Worm (Caenorhabditis elegans) whole organism, young adult: ENCODE results near the gene ccdc-47.
A peak's percentile ranks its signal among the peaks of the same experiment; 100 is the strongest.

Experiments used
- B0035.1 ChIP-seq: sonication (generic microtip); optimal IDR thresholded peaks from 2 replicates; lab custom pipeline; 2016; ENCODE audit warnings: missing genetic modification characterization, mild to moderate bottlenecking, missing compliant biosample characterization, missing genotype, missing genetic modification reagents
- B0261.1 ChIP-seq: sonication (generic microtip); optimal IDR thresholded peaks from 2 replicates; lab custom pipeline; 2016; ENCODE audit warnings: mild to moderate bottlenecking, missing genetic modification characterization, moderate library complexity, missing compliant biosample characterization
- F10E7.11 ChIP-seq: sonication (generic microtip); optimal IDR thresholded peaks from 2 replicates; lab custom pipeline; 2017; ENCODE audit warnings: mild to moderate bottlenecking, missing genetic modification characterization, moderate library complexity, missing compliant biosample characterization
- F22D6.2 ChIP-seq: sonication (generic microtip); optimal IDR thresholded peaks from 2 replicates; lab custom pipeline; 2016; ENCODE audit warnings: mild to moderate bottlenecking, missing genetic modification characterization, missing compliant biosample characterization
- F33H1.4 ChIP-seq: fragments of 200-800 bp; sonication (Bioruptor generic); IDR thresholded peaks from 2 replicates; pipeline ENCODE4 v1.3.6; 2022; ENCODE audit warnings: missing genetic modification reagents, missing genetic modification characterization, missing compliant biosample characterization
- F39B2.1 ChIP-seq: fragments of 200-800 bp; sonication (Bioruptor generic); IDR thresholded peaks from 2 replicates; pipeline ENCODE4 v1.3.6; 2022; ENCODE audit warnings: missing genetic modification reagents, missing genetic modification characterization, missing compliant biosample characterization
- F55B11.4 ChIP-seq: sonication (generic microtip); optimal IDR thresholded peaks from 2 replicates; lab custom pipeline; 2016; ENCODE audit warnings: missing compliant biosample characterization, missing genetic modification characterization, borderline replicate concordance; ENCODE audit not compliant: insufficient read depth
- F57C9.4 ChIP-seq: sonication (generic microtip); optimal IDR thresholded peaks from 2 replicates; lab custom pipeline; 2017; ENCODE audit warnings: mild to moderate bottlenecking, missing genetic modification characterization, missing compliant biosample characterization
- Y67H2A.10 ChIP-seq: fragments of 200-800 bp; sonication (Bioruptor generic); conservative IDR thresholded peaks from 2 replicates; pipeline ENCODE4 v1.3.6; 2022; ENCODE audit warnings: missing genetic modification reagents, missing genetic modification characterization, missing compliant biosample characterization
- Y79H2A.3 ChIP-seq: fragments of 200-800 bp; sonication (Bioruptor generic); conservative IDR thresholded peaks from 2 replicates; pipeline ENCODE4 v1.3.6; 2022; ENCODE audit warnings: missing genetic modification reagents, missing genetic modification characterization, missing compliant biosample characterization
- Y95B8A.8 ChIP-seq: fragments of 200-800 bp; sonication (Bioruptor generic); IDR thresholded peaks from 2 replicates; pipeline ENCODE4 v1.3.6; 2022; ENCODE audit warnings: missing genetic modification reagents, missing genetic modification characterization, missing compliant biosample characterization
- ama-1 ChIP-seq, 3 experiments: fragments of 150-350 bp in 1 of 3; sonication (generic microtip) in 2 of 3; optimal IDR thresholded peaks; 2 replicates each; lab custom pipeline; 2014 to 2018; ENCODE audit warnings: missing biosample characterization in 2 of 3, missing genetic modification characterization in 2 of 3, missing genetic modification reagents in 2 of 3
- aptf-2 ChIP-seq: fragments of 200-800 bp; sonication (Bioruptor generic); conservative IDR thresholded peaks from 2 replicates; pipeline ENCODE4 v1.3.6; 2022; ENCODE audit warnings: missing genetic modification reagents, missing genetic modification characterization, missing compliant biosample characterization
- bed-1 ChIP-seq: fragments of 200-800 bp; sonication (Bioruptor generic); IDR thresholded peaks from 2 replicates; pipeline ENCODE4 v1.3.6; 2022; ENCODE audit warnings: missing genetic modification reagents, missing genetic modification characterization, missing compliant biosample characterization
- cebp-1 ChIP-seq, 2 experiments: fragments of 200-800 bp in 1 of 2; sonication (Bioruptor generic) in 1 of 2; sonication (generic microtip) in 1 of 2; IDR thresholded peaks in 1 of 2; optimal IDR thresholded peaks in 1 of 2; 2 replicates each; pipeline versions ENCODE4 v1.3.6 to Lab custom; 2017 to 2022; ENCODE audit warnings: missing compliant biosample characterization in 2 of 2, missing genetic modification characterization in 2 of 2, mild to moderate bottlenecking in 1 of 2, missing genetic modification reagents in 1 of 2, moderate library complexity in 1 of 2
- ceh-100 ChIP-seq: fragments of 200-800 bp; sonication (Bioruptor generic); IDR thresholded peaks from 2 replicates; pipeline ENCODE4 v1.3.6; 2022; ENCODE audit warnings: missing genetic modification reagents, missing genetic modification characterization, missing compliant biosample characterization
- ceh-27 ChIP-seq: fragments of 200-800 bp; sonication (Bioruptor generic); optimal IDR thresholded peaks from 2 replicates; lab custom pipeline; 2018; ENCODE audit warnings: mild to moderate bottlenecking, missing genetic modification characterization, moderate library complexity, missing compliant biosample characterization
- ceh-40 ChIP-seq: fragments of 200-800 bp; sonication (Bioruptor generic); IDR thresholded peaks from 2 replicates; pipeline ENCODE4 v1.3.6; 2022; ENCODE audit warnings: missing genetic modification characterization, missing compliant biosample characterization
- egrh-3 ChIP-seq: fragments of 200-800 bp; sonication (Bioruptor generic); IDR thresholded peaks from 2 replicates; pipeline ENCODE4 v1.3.6; 2022; ENCODE audit warnings: missing genetic modification reagents, missing genetic modification characterization, missing compliant biosample characterization
- ekl-4 ChIP-seq: fragments of 200-800 bp; sonication (Bioruptor generic); IDR thresholded peaks from 2 replicates; pipeline ENCODE4 v1.3.6; 2022; ENCODE audit warnings: missing genetic modification reagents, missing genetic modification characterization, missing compliant biosample characterization
- fkh-3 ChIP-seq: sonication (generic microtip); optimal IDR thresholded peaks from 2 replicates; lab custom pipeline; 2016; ENCODE audit warnings: mild to moderate bottlenecking, missing genetic modification characterization, missing compliant biosample characterization
- gei-17 ChIP-seq: fragments of 200-800 bp; sonication (Bioruptor generic); optimal IDR thresholded peaks from 2 replicates; lab custom pipeline; 2018; ENCODE audit warnings: mild to moderate bottlenecking, missing genetic modification characterization, missing compliant biosample characterization
- hlh-12 ChIP-seq: sonication (generic microtip); optimal IDR thresholded peaks from 2 replicates; lab custom pipeline; 2016; ENCODE audit warnings: missing genetic modification characterization, missing compliant biosample characterization
- hmg-1.2 ChIP-seq: fragments of 200-800 bp; sonication (Bioruptor generic); IDR thresholded peaks from 2 replicates; pipeline ENCODE4 v1.3.6; 2022; ENCODE audit warnings: missing genetic modification reagents, missing genetic modification characterization, missing compliant biosample characterization
- hrde-1 ChIP-seq: sonication (generic microtip); optimal IDR thresholded peaks from 2 replicates; lab custom pipeline; 2016; ENCODE audit warnings: missing genetic modification characterization, mild to moderate bottlenecking, missing compliant biosample characterization, moderate library complexity, missing genotype, missing genetic modification reagents, borderline replicate concordance
- let-526 ChIP-seq: fragments of 200-800 bp; sonication (Bioruptor generic); IDR thresholded peaks from 2 replicates; pipeline ENCODE4 v1.3.6; 2022; ENCODE audit warnings: missing genetic modification reagents, missing genetic modification characterization, missing compliant biosample characterization
- lin-35 ChIP-seq, 3 experiments: fragments of 150-350 bp in 2 of 3; sonication (generic microtip) in 1 of 3; optimal IDR thresholded peaks; 2 replicates each; lab custom pipeline; 2014 to 2018; ENCODE audit warnings: missing biosample characterization in 3 of 3, missing genetic modification characterization in 3 of 3, missing genetic modification reagents in 3 of 3
- lin-40 ChIP-seq: sonication (generic microtip); optimal IDR thresholded peaks from 2 replicates; lab custom pipeline; 2016; ENCODE audit warnings: missing genetic modification characterization, mild to moderate bottlenecking, missing compliant biosample characterization, missing genotype, missing genetic modification reagents
- lir-1 ChIP-seq: fragments of 200-800 bp; sonication (Bioruptor generic); conservative IDR thresholded peaks from 2 replicates; pipeline ENCODE4 v1.3.6; 2022; ENCODE audit warnings: missing genetic modification reagents, missing genetic modification characterization, missing compliant biosample characterization
- madf-10 ChIP-seq: sonication (generic microtip); optimal IDR thresholded peaks from 2 replicates; lab custom pipeline; 2016; ENCODE audit warnings: mild to moderate bottlenecking, missing genetic modification characterization, missing compliant biosample characterization
- mel-28 ChIP-seq: sonication (generic microtip); optimal IDR thresholded peaks from 2 replicates; lab custom pipeline; 2016; ENCODE audit warnings: borderline replicate concordance, mild to moderate bottlenecking, missing genetic modification characterization, missing compliant biosample characterization
- mxl-1 ChIP-seq: sonication (generic microtip); optimal IDR thresholded peaks from 2 replicates; lab custom pipeline; 2016; ENCODE audit warnings: missing genetic modification characterization, missing compliant biosample characterization
- nfya-2 ChIP-seq: fragments of 200-800 bp; sonication (Bioruptor generic); IDR thresholded peaks from 2 replicates; pipeline ENCODE4 v1.3.6; 2022; ENCODE audit warnings: missing genetic modification reagents, missing genetic modification characterization, missing compliant biosample characterization
- nhr-120 ChIP-seq: fragments of 200-800 bp; sonication (Bioruptor generic); IDR thresholded peaks from 2 replicates; pipeline ENCODE4 v1.3.6; 2022; ENCODE audit warnings: missing genetic modification characterization, missing compliant biosample characterization
- nhr-80 ChIP-seq: sonication (generic microtip); optimal IDR thresholded peaks from 2 replicates; lab custom pipeline; 2016; ENCODE audit warnings: missing genetic modification characterization, missing compliant biosample characterization
- nhr-90 ChIP-seq: sonication (generic microtip); optimal IDR thresholded peaks from 2 replicates; lab custom pipeline; 2016; ENCODE audit warnings: missing genotype, mild to moderate bottlenecking, missing genetic modification characterization, missing compliant biosample characterization
- pha-4 ChIP-seq: fragments of 150-350 bp; sonication (generic microtip); optimal IDR thresholded peaks from 2 replicates; lab custom pipeline; 2014; ENCODE audit warnings: missing biosample characterization, missing genetic modification reagents, missing genetic modification characterization
- rcor-1 ChIP-seq: fragments of 200-800 bp; sonication (Bioruptor generic); IDR thresholded peaks from 2 replicates; pipeline ENCODE4 v1.3.6; 2022; ENCODE audit warnings: missing genetic modification reagents, missing genetic modification characterization, missing compliant biosample characterization
- rec-8 ChIP-seq, 2 experiments: sonication (generic microtip); optimal IDR thresholded peaks; 2 replicates each; lab custom pipeline; 2016; ENCODE audit warnings: mild to moderate bottlenecking in 2 of 2, missing genetic modification characterization in 2 of 2, missing genetic modification reagents in 2 of 2, missing genotype in 2 of 2, missing biosample characterization in 1 of 2, missing compliant biosample characterization in 1 of 2, moderate library complexity in 1 of 2
- repo-1 ChIP-seq: sonication (generic microtip); optimal IDR thresholded peaks from 2 replicates; lab custom pipeline; 2017; ENCODE audit warnings: mild to moderate bottlenecking, missing genetic modification characterization, missing compliant biosample characterization
- sdz-38 ChIP-seq: sonication (generic microtip); optimal IDR thresholded peaks from 2 replicates; lab custom pipeline; 2016; ENCODE audit warnings: missing genotype, missing genetic modification characterization, missing compliant biosample characterization
- sea-2 ChIP-seq: fragments of 200-800 bp; sonication (Bioruptor generic); IDR thresholded peaks from 2 replicates; pipeline ENCODE4 v1.3.6; 2022; ENCODE audit warnings: missing genetic modification characterization, missing compliant biosample characterization
- snpc-1.1 ChIP-seq: sonication (generic microtip); optimal IDR thresholded peaks from 2 replicates; lab custom pipeline; 2017; ENCODE audit warnings: missing genetic modification characterization, mild to moderate bottlenecking, missing compliant biosample characterization, antibody characterized with exemption, moderate library complexity, missing genotype, missing genetic modification reagents; ENCODE audit not compliant: insufficient read depth
- tbx-9 ChIP-seq: sonication (generic microtip); optimal IDR thresholded peaks from 2 replicates; lab custom pipeline; 2016; ENCODE audit warnings: borderline replicate concordance, missing genetic modification characterization, inconsistent platforms, missing compliant biosample characterization
- zfh-2 ChIP-seq: fragments of 200-800 bp; sonication (Bioruptor generic); conservative IDR thresholded peaks from 2 replicates; pipeline ENCODE4 v1.3.6; 2022; ENCODE audit warnings: missing genetic modification reagents, missing genetic modification characterization, missing compliant biosample characterization
- zim-3 ChIP-seq: sonication (generic microtip); optimal IDR thresholded peaks from 2 replicates; lab custom pipeline; 2017; ENCODE audit warnings: mild to moderate bottlenecking, missing genetic modification characterization, moderate library complexity, missing compliant biosample characterization

Gene ccdc-47

DNA sequence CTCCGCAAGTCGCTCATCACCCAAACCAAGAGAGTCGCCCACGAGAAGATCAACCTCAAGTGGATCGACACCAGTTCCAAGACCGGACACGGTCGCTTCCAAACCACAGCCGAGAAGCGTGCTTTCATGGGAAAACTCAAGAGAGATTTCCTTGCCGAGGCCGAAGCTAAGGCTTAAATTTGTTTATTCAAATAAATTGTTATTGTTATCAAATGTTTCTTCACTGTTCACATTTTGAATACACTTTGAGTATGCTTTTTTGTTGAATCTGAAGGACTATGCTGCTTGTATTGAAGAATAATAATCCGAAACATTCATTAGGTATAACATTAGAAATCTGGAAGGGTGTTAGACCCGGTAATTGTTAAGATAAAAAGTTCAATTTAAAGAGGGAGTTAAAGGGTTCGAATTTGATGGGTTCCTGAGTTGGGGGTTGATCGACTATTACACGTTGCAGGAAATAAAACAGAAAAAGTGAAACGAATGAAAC lies 47.4 kb upstream of the ccdc-47 start (continued):
- TF ChIP-seq snpc-1.1: peak; percentile 41
- TF ChIP-seq mel-28 (tag; lab: Kevin White, UChicago): peak; percentile 76
- no peak for TF ChIP-seq bed-1 (GFP tag; lab: Robert Waterston, UW)
- no peak for TF ChIP-seq tbx-9
- peak; percentile 65 for TF ChIP-seq madf-10 (tag; lab: Kevin White, UChicago)
- TF ChIP-seq F57C9.4 (tag; lab: Kevin White, UChicago): peak; percentile 90
- peak; percentile 74 for TF ChIP-seq repo-1 (tag; lab: Kevin White, UChicago)
- peak in 1 of 2 experiments; percentile 21 for TF ChIP-seq rec-8 (tag; optimal IDR thresholded peaks at IDR 0.05; lab: Kevin White, UChicago)
- 0 out of 2 replicates have a peak, but pooled peaks have one; percentile 22 for TF ChIP-seq Y79H2A.3 (GFP tag; lab: Robert Waterston, UW)
- no peak for TF ChIP-seq aptf-2 (GFP tag; lab: Robert Waterston, UW)
- peak; percentile 88 for TF ChIP-seq ekl-4 (GFP tag; lab: Robert Waterston, UW)
- TF ChIP-seq B0035.1 (tag; lab: Kevin White, UChicago): peak; percentile 54
- peak in 1 of 3 experiments; percentile 57 for TF ChIP-seq lin-35 (GFP tag; optimal IDR thresholded peaks at IDR 0.05; lab: Kevin White, UChicago)
- no peak for TF ChIP-seq ama-1 (optimal IDR thresholded peaks at IDR 0.05; lab: Kevin White, UChicago)
- TF ChIP-seq ama-1 (GFP tag; optimal IDR thresholded peaks at IDR 0.05; lab: Kevin White, UChicago): peak in 1 of 2 experiments; percentile 96
- TF ChIP-seq fkh-3 (tag; lab: Kevin White, UChicago): no peak
- TF ChIP-seq Y67H2A.10 (GFP tag; lab: Robert Waterston, UW): no peak
- TF ChIP-seq lin-40 (tag; lab: Kevin White, UChicago): peak; percentile 4
- TF ChIP-seq pha-4 (tag; lab: Kevin White, UChicago): no peak
- peak; percentile 97 for TF ChIP-seq hrde-1 (tag; lab: Kevin White, UChicago)
- TF ChIP-seq nhr-90 (tag; lab: Kevin White, UChicago): peak; percentile 59
- TF ChIP-seq cebp-1 (GFP tag; IDR thresholded peaks at IDR 0.05; lab: Robert Waterston, UW): no peak
- peak; percentile 87 for TF ChIP-seq cebp-1 (tag; optimal IDR thresholded peaks at IDR 0.05; lab: Kevin White, UChicago)
- TF ChIP-seq B0261.1: peak; percentile 18
- TF ChIP-seq F22D6.2 (tag; lab: Kevin White, UChicago): no peak
- peak; percentile 80 for TF ChIP-seq Y95B8A.8
- TF ChIP-seq F39B2.1: peak; percentile 88
- TF ChIP-seq F10E7.11: peak; percentile 86
- TF ChIP-seq egrh-3 (GFP tag; lab: Robert Waterston, UW): no peak
- TF ChIP-seq sea-2 (GFP tag; lab: Robert Waterston, UW): no peak
- TF ChIP-seq lir-1 (GFP tag; lab: Robert Waterston, UW): 0 out of 2 replicates have a peak, but pooled peaks have one; percentile 26
- peak; percentile 76 for TF ChIP-seq rcor-1 (GFP tag; lab: Robert Waterston, UW)
- no peak for TF ChIP-seq gei-17 (GFP tag; lab: Kevin White, UChicago)
- TF ChIP-seq hmg-1.2 (GFP tag; lab: Robert Waterston, UW): peak; percentile 45
- TF ChIP-seq nfya-2 (GFP tag; lab: Robert Waterston, UW): peak; percentile 87
- peak; percentile 67 for TF ChIP-seq zfh-2
- no peak for TF ChIP-seq F55B11.4 (tag; lab: Kevin White, UChicago)
- no peak for TF ChIP-seq nhr-120 (GFP tag; lab: Robert Waterston, UW)
- no peak for TF ChIP-seq nhr-80 (tag; lab: Kevin White, UChicago)
- TF ChIP-seq F33H1.4 (GFP tag; lab: Robert Waterston, UW): 0 out of 2 replicates have a peak, but pooled peaks have one; percentile 21
- no peak for TF ChIP-seq sdz-38 (tag; lab: Kevin White, UChicago)
- peak; percentile 35 for TF ChIP-seq hlh-12 (tag; lab: Kevin White, UChicago)
- peak; percentile 72 for TF ChIP-seq mxl-1 (tag; lab: Kevin White, UChicago)
- TF ChIP-seq zim-3 (tag; lab: Kevin White, UChicago): peak; percentile 77
- TF ChIP-seq let-526 (GFP tag; lab: Robert Waterston, UW): no peak
- peak; percentile 41 for TF ChIP-seq ceh-27 (GFP tag; lab: Kevin White, UChicago)
- peak; percentile 71 for TF ChIP-seq ceh-100 (GFP tag; lab: Robert Waterston, UW)
- TF ChIP-seq ceh-40 (GFP tag; lab: Robert Waterston, UW): peak; percentile 80; the same call in 1 of the 2 replicates
